Worm (Caenorhabditis elegans): ENCODE measurements around the gene rps-12.

Gene rps-12

DNA sequence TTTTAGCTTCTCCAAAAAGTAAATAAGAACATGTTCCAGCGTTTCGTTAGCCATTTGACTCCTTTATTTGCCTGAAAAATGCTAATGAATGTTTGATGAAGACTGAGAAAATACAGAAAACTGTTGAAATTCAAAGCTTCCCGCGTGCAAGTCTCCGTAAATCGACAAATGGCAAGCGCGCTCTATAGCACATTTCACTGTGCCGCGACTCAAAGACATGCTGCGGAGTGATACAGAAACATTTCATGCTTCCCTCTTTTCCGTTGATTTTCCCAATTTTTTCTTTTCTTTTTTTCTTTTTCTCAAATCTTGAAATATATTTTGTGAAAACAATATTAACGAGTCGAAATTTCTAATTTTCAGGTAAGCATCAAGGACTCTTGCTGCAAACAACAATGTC, at the start of gene rps-12, which contains the start of gene ska-3:
Gene rps-12 (plus strand): TSS at position 364 of the 400 bp plus-strand sequence.
Gene ska-3 (minus strand): TSS at position 71 of the 400 bp plus-strand sequence.
- peak; percentile 99 for TF ChIP-seq him-1 (tag; optimal IDR thresholded peaks at IDR 0.05)
- peak; percentile 98 for TF ChIP-seq W03F9.2 (tag; optimal IDR thresholded peaks at IDR 0.05)
- no peak for TF ChIP-seq dao-5 (tag; optimal IDR thresholded peaks at IDR 0.05)

DNA sequence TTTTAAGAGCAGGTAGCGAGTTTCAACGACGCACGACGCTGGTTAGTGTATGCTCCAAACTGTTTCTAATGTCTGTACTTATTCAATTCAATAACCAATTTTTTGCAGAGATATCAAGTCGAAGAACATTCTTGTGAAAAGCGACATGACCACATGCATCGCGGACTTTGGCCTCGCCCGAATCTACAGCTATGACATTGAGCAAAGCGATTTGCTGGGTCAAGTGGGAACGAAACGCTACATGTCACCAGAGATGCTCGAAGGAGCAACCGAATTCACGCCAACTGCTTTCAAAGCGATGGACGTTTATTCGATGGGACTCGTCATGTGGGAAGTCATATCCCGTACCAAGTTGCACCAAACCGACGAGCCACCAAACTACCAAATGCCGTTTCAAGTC, 48.7 kb upstream of the rps-12 start:
- TF ChIP-seq dao-5 (tag; optimal IDR thresholded peaks at IDR 0.05) (no peak), W03F9.2 (tag; optimal IDR thresholded peaks at IDR 0.05) (no peak), him-1 (tag; optimal IDR thresholded peaks at IDR 0.05) (no peak)

DNA sequence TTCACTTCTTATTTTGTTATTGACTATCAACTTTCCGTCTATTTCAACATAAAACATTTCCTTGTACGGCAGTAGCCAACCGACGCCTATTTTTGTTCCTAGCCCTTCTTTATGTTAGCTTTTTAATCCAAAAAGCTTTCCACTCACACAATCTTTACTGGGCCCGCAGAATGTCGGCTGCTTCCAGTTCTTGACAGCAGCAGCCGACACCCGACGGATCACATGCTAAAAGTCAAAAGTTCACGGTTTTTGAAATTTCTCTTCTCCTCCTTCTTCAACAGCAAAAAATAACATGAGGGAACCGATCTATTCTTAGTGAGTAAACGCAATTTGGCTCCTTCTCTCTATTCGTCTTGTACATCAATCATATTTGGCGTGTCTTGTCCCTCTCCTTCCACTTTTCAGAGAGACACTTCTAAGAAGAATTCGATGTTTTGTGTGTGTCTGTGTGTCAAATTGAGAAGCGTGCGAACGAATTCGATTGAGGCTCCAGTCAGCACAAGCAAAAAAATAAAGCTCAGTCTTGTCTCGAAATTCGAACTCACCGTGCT, 46.6 kb upstream of the rps-12 start:
- no peak for TF ChIP-seq W03F9.2 (tag; optimal IDR thresholded peaks at IDR 0.05)
- TF ChIP-seq dao-5 (tag; optimal IDR thresholded peaks at IDR 0.05), result no peak
- TF ChIP-seq him-1 (tag; optimal IDR thresholded peaks at IDR 0.05), result no peak

DNA sequence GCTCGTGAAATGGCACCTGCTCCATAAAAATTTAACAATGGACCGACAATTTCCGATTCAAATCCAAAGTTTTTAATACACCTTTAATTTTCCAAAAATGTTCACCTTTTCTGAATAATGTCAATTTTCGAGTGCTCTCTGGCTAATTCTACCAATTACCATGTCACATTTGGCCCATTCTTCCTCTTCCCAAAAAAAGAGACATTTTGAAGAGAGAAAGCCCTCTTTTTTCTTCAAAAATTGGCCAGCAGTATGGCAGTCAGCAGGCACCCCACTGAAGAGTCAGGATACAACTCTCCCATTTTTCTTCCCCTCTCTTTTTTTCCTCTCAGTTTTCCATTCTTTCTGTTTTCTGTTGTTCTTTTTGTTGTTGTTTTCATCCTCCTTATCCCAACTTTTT, 44.6 kb upstream of the rps-12 start:
- TF ChIP-seq him-1 (tag; optimal IDR thresholded peaks at IDR 0.05), result no peak
- no peak for TF ChIP-seq dao-5 (tag; optimal IDR thresholded peaks at IDR 0.05)
- TF ChIP-seq W03F9.2 (tag; optimal IDR thresholded peaks at IDR 0.05), result no peak

DNA sequence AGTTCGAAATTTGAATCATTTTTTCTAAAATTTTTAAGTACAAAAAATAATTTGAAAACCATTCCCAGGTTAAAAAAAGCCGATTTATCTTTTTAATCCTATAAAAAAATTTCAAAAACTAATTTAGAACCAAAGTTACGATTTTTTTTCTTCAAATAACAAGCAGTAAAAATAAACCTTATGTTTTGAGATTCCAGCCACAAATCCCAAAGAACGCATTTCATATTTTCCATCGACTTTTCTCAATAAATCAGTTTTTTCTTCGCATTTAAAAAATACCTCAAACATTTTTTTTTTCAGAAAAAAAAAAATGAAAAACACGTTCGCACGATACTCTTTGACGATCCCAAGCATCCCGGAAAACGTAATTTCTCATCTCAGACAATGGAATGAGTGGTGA, 43.9 kb upstream of the rps-12 start, which contains the start of gene ckk-1:
Gene ckk-1 (plus strand): TSS at position 301 of the 400 bp plus-strand sequence.
- no peak for TF ChIP-seq him-1 (tag; optimal IDR thresholded peaks at IDR 0.05)
- TF ChIP-seq W03F9.2 (tag; optimal IDR thresholded peaks at IDR 0.05), result no peak
- no peak for TF ChIP-seq dao-5 (tag; optimal IDR thresholded peaks at IDR 0.05)

DNA sequence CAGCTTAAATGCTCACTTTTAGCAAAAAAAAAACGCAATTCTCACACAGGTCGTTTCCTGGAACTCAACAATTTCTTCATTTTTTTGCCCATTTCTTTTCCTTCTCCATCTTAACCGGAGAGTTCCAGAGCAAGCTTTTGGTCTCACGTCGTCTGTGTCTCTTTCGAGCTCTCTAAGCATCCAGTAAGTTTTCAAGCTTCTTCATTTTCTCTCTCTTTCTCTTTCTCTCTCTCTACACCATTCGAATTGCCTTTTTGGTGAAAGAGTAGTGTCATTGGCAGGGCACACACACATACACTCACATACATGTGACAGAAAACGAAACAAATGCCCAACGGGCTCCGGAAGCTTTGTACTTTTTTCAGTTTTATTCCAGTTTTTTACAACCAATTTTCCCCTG, 39.2 kb upstream of the rps-12 start:
- TF ChIP-seq W03F9.2 (tag; optimal IDR thresholded peaks at IDR 0.05), result no peak
- no peak for TF ChIP-seq dao-5 (tag; optimal IDR thresholded peaks at IDR 0.05)
- TF ChIP-seq him-1 (tag; optimal IDR thresholded peaks at IDR 0.05), result no peak

DNA sequence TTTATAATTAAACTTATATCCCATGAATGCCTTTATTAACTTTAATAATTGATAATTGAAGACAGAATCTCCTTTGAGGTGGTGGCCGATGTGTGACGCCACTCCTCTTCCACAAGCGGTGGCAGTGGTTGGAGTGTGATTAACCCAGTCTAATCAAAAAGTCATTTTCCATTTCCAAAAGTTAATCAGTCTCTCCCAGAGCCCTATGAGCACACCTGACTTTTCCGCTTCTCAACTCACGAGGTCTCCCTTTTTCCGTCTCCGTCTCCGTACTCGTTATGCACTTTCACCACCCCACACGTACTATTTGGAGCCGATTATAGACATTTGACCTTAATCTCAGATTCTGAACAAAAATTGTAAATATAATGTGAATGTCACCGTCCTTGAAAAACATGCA, 36.4 kb upstream of the rps-12 start:
- TF ChIP-seq him-1 (tag; optimal IDR thresholded peaks at IDR 0.05) (no peak), dao-5 (tag; optimal IDR thresholded peaks at IDR 0.05) (no peak), W03F9.2 (tag; optimal IDR thresholded peaks at IDR 0.05) (no peak)

DNA sequence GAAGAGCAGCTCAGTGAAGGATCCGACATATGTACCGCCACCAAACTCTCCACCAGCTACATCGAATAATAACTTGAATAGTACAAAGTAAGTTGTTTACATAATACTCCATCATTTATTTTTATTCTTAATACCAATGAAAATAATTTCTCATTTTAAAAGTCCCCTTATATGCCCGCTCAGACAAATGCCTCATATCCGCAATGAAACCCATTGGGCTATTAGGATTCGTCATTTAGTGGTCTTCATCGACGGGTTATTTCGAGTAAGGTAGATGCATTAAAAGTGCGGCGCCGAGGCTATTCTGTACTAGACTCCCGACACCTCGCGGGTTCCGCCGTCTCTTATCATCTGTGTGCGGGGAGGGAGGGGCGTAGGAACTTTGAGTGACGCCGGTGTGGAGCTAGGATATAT, 25.4 kb upstream of the rps-12 start:
- TF ChIP-seq W03F9.2 (tag; optimal IDR thresholded peaks at IDR 0.05) (peak; percentile 20), him-1 (tag; optimal IDR thresholded peaks at IDR 0.05) (no peak), dao-5 (tag; optimal IDR thresholded peaks at IDR 0.05) (no peak)

DNA sequence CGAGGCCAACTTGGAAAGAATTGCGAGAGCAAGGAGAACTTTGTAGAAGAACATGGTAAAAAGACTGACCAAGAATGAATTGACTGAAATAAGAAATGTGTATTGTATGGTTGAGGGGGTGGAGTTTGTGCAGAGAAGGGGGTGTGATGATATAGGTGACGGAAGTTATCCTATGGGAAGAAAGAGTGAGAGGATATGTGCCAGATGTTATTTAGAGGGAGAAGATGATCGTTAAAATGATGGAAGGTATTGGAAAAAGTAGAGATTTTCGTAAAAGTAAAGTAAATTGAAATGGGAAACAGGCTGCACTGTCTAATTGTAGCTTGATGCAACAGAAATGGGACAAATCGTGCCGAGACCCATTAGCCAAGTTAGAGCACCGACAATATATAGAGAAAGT, 22.2 kb upstream of the rps-12 start, which contains the start of gene sdz-21:
Gene sdz-21 (minus strand): TSS at position 101 of the 400 bp plus-strand sequence.
- no peak for TF ChIP-seq him-1 (tag; optimal IDR thresholded peaks at IDR 0.05)
- TF ChIP-seq dao-5 (tag; optimal IDR thresholded peaks at IDR 0.05), result no peak
- TF ChIP-seq W03F9.2 (tag; optimal IDR thresholded peaks at IDR 0.05), result no peak

DNA sequence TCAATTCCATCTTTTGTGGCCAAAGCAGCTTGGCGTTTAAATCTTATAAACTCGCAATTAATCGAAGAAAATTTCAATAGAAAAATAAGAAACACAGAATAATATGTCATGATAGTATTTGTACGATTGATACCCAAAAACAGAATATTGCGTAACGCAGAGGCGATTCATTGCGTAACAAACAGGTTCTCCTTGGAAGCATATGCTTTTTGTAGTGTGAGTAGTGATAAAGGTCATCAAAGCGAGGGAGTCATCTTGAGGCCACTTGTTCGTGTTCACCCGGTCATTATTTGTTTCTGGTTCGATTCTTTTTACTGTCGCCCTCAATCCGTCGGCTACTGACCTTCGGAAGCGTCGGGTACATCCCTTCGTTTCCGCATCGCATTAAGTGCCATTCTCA, 18.1 kb upstream of the rps-12 start, which contains the start of gene F54E7.6:
Gene F54E7.6 (minus strand): TSS at position 110 of the 400 bp plus-strand sequence.
- TF ChIP-seq him-1 (tag; optimal IDR thresholded peaks at IDR 0.05) (no peak), W03F9.2 (tag; optimal IDR thresholded peaks at IDR 0.05) (no peak), dao-5 (tag; optimal IDR thresholded peaks at IDR 0.05) (no peak)

DNA sequence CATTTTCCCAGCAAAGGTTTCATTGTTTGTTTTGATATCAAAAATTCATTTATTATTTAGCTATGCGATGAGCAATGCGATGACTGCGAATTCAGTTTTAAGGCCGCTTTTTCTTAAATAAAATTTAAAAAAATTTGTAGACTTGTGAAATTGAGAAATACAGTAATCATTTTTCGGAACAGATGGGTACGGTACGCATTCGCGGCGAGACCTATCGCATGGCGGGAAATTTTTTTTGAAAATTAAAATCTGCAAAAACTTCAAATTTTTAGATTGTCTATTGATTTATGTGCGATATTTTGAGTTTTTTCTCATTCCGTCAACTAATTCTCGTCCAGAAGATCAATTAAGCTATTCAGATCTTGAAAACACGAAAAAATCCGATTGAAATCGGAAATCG, 15.6 kb upstream of the rps-12 start:
- TF ChIP-seq W03F9.2 (tag; optimal IDR thresholded peaks at IDR 0.05), result peak; percentile 72
- TF ChIP-seq dao-5 (tag; optimal IDR thresholded peaks at IDR 0.05), result no peak
- no peak for TF ChIP-seq him-1 (tag; optimal IDR thresholded peaks at IDR 0.05)

DNA sequence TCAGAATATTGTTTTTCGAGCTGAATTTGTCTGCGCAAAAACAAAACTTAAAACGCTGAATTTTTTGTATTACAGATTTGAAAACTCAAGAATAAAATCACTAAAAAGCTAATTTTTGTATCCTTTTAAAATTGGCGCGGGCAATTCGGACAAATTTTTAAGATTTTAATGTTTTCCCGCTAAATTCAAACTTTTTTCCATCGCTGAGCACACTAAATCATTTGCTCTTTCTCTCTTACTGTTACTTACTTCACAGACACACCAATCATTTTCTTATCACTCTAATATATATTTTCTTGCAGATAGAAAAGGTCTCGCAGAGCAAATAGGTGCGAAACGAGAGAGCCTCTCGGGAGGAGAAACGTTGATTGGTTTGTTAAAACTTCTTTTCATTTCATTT, 15.2 kb upstream of the rps-12 start, which contains the start of gene par-3:
Gene par-3 (plus strand): TSS at position 301 of the 400 bp plus-strand sequence.
- TF ChIP-seq W03F9.2 (tag; optimal IDR thresholded peaks at IDR 0.05) (no peak), him-1 (tag; optimal IDR thresholded peaks at IDR 0.05) (no peak), dao-5 (tag; optimal IDR thresholded peaks at IDR 0.05) (no peak)

DNA sequence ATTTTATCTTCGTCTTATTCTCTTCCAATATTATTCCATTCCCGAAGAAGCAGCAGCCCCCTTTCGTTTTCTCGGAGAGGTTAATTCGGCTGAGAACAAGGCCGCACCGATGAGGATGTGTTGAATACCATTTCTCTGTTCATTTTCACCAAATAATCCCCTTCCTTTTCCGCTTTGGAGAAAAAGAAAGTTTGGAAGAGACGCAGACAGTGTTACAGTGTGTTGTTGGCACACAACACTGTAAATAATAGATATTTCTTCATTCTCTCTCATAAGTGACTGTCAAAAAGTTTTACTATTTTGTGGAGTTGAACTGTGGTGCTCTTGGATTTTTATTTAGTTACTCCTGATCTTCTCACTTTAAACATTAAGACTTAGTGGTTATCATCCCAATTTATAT, 13.8 kb upstream of the rps-12 start:
- TF ChIP-seq W03F9.2 (tag; optimal IDR thresholded peaks at IDR 0.05) (no peak), him-1 (tag; optimal IDR thresholded peaks at IDR 0.05) (no peak), dao-5 (tag; optimal IDR thresholded peaks at IDR 0.05) (no peak)

DNA sequence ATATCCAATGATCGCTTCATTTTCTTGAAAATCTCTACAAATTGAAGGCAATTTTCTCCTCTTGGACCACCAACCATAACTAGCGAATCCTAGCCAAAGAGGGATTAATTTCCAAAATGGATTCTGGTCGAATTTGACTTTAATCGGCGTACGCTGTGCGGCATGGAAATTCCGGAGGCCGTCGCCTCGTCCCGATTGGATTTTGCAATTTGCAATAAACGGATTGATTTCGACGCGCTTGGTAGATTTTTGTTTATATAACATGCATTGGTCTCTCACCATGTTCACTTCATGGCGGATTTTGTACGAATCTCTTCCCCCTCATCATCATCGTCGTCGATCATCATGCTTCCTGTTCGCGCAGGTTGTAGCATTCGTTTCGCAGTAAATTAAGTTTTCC, 13.4 kb upstream of the rps-12 start:
- TF ChIP-seq dao-5 (tag; optimal IDR thresholded peaks at IDR 0.05), result no peak
- no peak for TF ChIP-seq him-1 (tag; optimal IDR thresholded peaks at IDR 0.05)
- TF ChIP-seq W03F9.2 (tag; optimal IDR thresholded peaks at IDR 0.05), result no peak

DNA sequence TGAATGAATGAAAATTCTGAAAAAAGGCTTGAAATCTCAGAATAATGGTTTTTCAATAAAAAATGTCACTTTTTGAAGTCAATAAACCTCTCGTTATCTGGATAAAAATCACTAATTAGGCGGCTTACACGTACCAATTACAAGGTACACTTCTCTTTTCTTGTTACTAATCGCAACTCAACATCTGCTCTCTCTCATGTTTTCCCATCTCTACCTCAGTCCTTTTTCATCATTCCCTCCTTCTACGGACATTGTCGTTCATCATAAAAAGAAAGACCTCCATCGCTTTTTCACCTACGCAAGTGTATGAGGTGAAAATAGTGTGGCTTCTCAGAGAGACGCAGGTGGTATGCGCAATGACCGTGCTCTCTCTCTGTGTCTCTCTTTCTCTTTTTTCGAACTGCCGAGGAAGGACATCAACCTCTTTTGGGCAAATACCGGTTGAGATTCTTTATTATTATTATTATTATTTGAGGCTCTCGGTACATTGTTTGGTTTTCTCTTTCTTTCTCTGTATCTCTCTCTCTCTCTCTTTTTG, 11.1 kb upstream of the rps-12 start:
- no peak for TF ChIP-seq W03F9.2 (tag; optimal IDR thresholded peaks at IDR 0.05)
